Fruit fly (Drosophila melanogaster): ENCODE results near the gene CG8028.

The CG8028 gene

dm6 chrX:19314283-19315178, 34.4 kb upstream of the CG8028 start (continued):
- no peak for TF ChIP-seq esn (GFP tag; optimal IDR thresholded peaks at IDR 0.05)
- no peak for TF ChIP-seq fd85E (GFP tag; optimal IDR thresholded peaks at IDR 0.05)
- TF ChIP-seq CG8319 (GFP tag; optimal IDR thresholded peaks at IDR 0.05): no peak
- no peak for TF ChIP-seq Eip93F (GFP tag; optimal IDR thresholded peaks at IDR 0.05)
- no peak for TF ChIP-seq CG10631 (GFP tag; optimal IDR thresholded peaks at IDR 0.05)
- TF ChIP-seq CG6854 (GFP tag; optimal IDR thresholded peaks at IDR 0.05): peak; percentile 11
- peak; percentile 27; the same call in 1 of the 2 replicates for TF ChIP-seq CG15336 (GFP tag; IDR thresholded peaks at IDR 0.05)
- TF ChIP-seq CG11762 (GFP tag; optimal IDR thresholded peaks at IDR 0.05; ENCODE audit: insufficient read depth): no peak
- no peak for TF ChIP-seq cyc (GFP tag; optimal IDR thresholded peaks at IDR 0.05)
- TF ChIP-seq svp (GFP tag): peak; percentile 78

- TF ChIP-seq vri (GFP tag; optimal IDR thresholded peaks at IDR 0.05) (peak; percentile 27), CG10669 (GFP tag; optimal IDR thresholded peaks at IDR 0.05) (no peak)
Measured at dm6 chrX:19309648-19310047, 29.5 kb upstream of the CG8028 start.

- TF ChIP-seq Met (GFP tag; optimal IDR thresholded peaks at IDR 0.05) (peak; percentile 3), Blimp-1 (GFP tag; optimal IDR thresholded peaks at IDR 0.05) (no peak), OdsH (GFP tag; optimal IDR thresholded peaks at IDR 0.05) (peak; percentile 1), CG34406 (GFP tag; optimal IDR thresholded peaks at IDR 0.05) (no peak), CG16779 (tag; optimal IDR thresholded peaks at IDR 0.05) (peak; percentile 40), dac (GFP tag; optimal IDR thresholded peaks at IDR 0.05) (no peak), CG8632 (GFP tag; optimal IDR thresholded peaks at IDR 0.05) (peak; percentile 5), svp (GFP tag) (peak; percentile 65), CG6792 (GFP tag; optimal IDR thresholded peaks at IDR 0.05) (peak; percentile 8), vri (GFP tag; optimal IDR thresholded peaks at IDR 0.05) (peak; percentile 92), fkh (GFP tag; optimal IDR thresholded peaks at IDR 0.05) (peak; percentile 86), achi (GFP tag; optimal IDR thresholded peaks at IDR 0.05) (peak; percentile 5), topi (GFP tag; optimal IDR thresholded peaks at IDR 0.05) (peak; percentile 1), pdm3 (GFP tag; optimal IDR thresholded peaks at IDR 0.05) (peak; percentile 35)
Measured at dm6 chrX:19307810-19308456, 27.8 kb upstream of the CG8028 start, which contains the start of gene CG8051. TSS of gene CG8051 (minus strand) at chrX:19307925.

dm6 chrX:19306531-19306930, 26.4 kb upstream of the CG8028 start:
- TF ChIP-seq net (GFP tag; optimal IDR thresholded peaks at IDR 0.05) (no peak), fkh (GFP tag; optimal IDR thresholded peaks at IDR 0.05) (peak; percentile 82)

dm6 chrX:19305172-19305571, 25.0 kb upstream of the CG8028 start:
- TF ChIP-seq svp (GFP tag) (peak; percentile 86), CG1621 (tag; optimal IDR thresholded peaks at IDR 0.05) (no peak), topi (GFP tag; optimal IDR thresholded peaks at IDR 0.05) (no peak), Eip78C (GFP tag) (peak; percentile 26), Met (GFP tag; optimal IDR thresholded peaks at IDR 0.05) (no peak), CG6163 (GFP tag; IDR thresholded peaks at IDR 0.05) (no peak), Smox (GFP tag; optimal IDR thresholded peaks at IDR 0.05) (no peak)

- no peak for TF ChIP-seq CG4318 (GFP tag; optimal IDR thresholded peaks at IDR 0.05)
Measured at dm6 chrX:19299367-19299766, 19.2 kb upstream of the CG8028 start.

Measured in whole organism, prepupa.